Fruit fly (Drosophila melanogaster) whole organism, embryonic: ENCODE results near the gene Prx3.
A peak's percentile ranks its signal among the peaks of the same experiment; 100 is the strongest.

Experiments used
- Abd-B ChIP-seq: fragments of 200-800 bp; sonication (Bioruptor generic); optimal IDR thresholded peaks from 2 replicates; lab custom pipeline; 2018; ENCODE audit warnings: missing biosample characterization, mild to moderate bottlenecking, missing genetic modification characterization, moderate library complexity
- Atf-2 ChIP-seq: fragments of 200-800 bp; sonication (Bioruptor generic); optimal IDR thresholded peaks from 2 replicates; lab custom pipeline; 2016; ENCODE audit warnings: missing biosample characterization, missing genetic modification characterization
- CG10209 ChIP-seq: fragments of 200-800 bp; sonication (Bioruptor generic); optimal IDR thresholded peaks from 3 replicates; lab custom pipeline; 2017; ENCODE audit warnings: missing biosample characterization, mild to moderate bottlenecking, missing genetic modification characterization, missing genetic modification reagents
- CG10431 ChIP-seq: fragments of 200-800 bp; sonication (Bioruptor generic); optimal IDR thresholded peaks from 3 replicates; lab custom pipeline; 2018; ENCODE audit warnings: missing biosample characterization, mild to moderate bottlenecking, missing genetic modification characterization
- CG10959 ChIP-seq: fragments of 200-800 bp; sonication (Bioruptor generic); IDR thresholded peaks from 2 replicates; pipeline ENCODE4 v1.3.6; 2022; ENCODE audit warnings: missing biosample characterization, missing genetic modification characterization
- CG12219 ChIP-seq: fragments of 200-800 bp; sonication (Bioruptor generic); optimal IDR thresholded peaks from 3 replicates; lab custom pipeline; 2018; ENCODE audit warnings: missing biosample characterization, mild to moderate bottlenecking, missing genetic modification characterization
- CG13287 ChIP-seq: fragments of 200-800 bp; sonication (Bioruptor generic); IDR thresholded peaks from 2 replicates; pipeline ENCODE4 v1.3.6; 2022; ENCODE audit warnings: missing biosample characterization, missing genetic modification characterization; ENCODE audit not compliant: partially characterized antibody
- CG13424 ChIP-seq: fragments of 200-800 bp; sonication (Bioruptor generic); optimal IDR thresholded peaks from 2 replicates; lab custom pipeline; 2019; ENCODE audit warnings: missing biosample characterization, mild to moderate bottlenecking, missing genetic modification characterization, moderate library complexity
- CG13775 ChIP-seq: fragments of 200-800 bp; sonication (Bioruptor generic); optimal IDR thresholded peaks from 3 replicates; lab custom pipeline; 2017; ENCODE audit warnings: missing biosample characterization, mild to moderate bottlenecking, missing genetic modification characterization
- CG2202 ChIP-seq: fragments of 200-800 bp; sonication (Bioruptor generic); optimal IDR thresholded peaks from 2 replicates; lab custom pipeline; 2018; ENCODE audit warnings: missing biosample characterization, mild to moderate bottlenecking, missing genetic modification characterization
- CG2875 ChIP-seq: fragments of 200-800 bp; sonication (Bioruptor generic); optimal IDR thresholded peaks from 2 replicates; lab custom pipeline; 2017; ENCODE audit warnings: missing biosample characterization, mild to moderate bottlenecking, missing genetic modification characterization, missing genetic modification reagents
- CG31365 ChIP-seq: fragments of 200-800 bp; sonication (Bioruptor generic); optimal IDR thresholded peaks from 2 replicates; lab custom pipeline; 2018; ENCODE audit warnings: missing biosample characterization, mild to moderate bottlenecking, missing genetic modification characterization
- CG31441 ChIP-seq: fragments of 200-800 bp; sonication (Bioruptor generic); IDR thresholded peaks from 2 replicates; pipeline ENCODE4 v1.3.6; 2022; ENCODE audit warnings: missing biosample characterization, missing genetic modification characterization
- CG6254 ChIP-seq: fragments of 200-800 bp; sonication (Bioruptor generic); optimal IDR thresholded peaks from 3 replicates; lab custom pipeline; 2017; ENCODE audit warnings: mild to moderate bottlenecking, missing biosample characterization, missing genetic modification reagents, missing genetic modification characterization
- CG6689 ChIP-seq: fragments of 200-800 bp; sonication (Bioruptor generic); IDR thresholded peaks from 2 replicates; pipeline ENCODE4 v1.3.6; 2022; ENCODE audit warnings: missing biosample characterization, missing genetic modification characterization
- CG8281 ChIP-seq: fragments of 200-800 bp; sonication (Bioruptor generic); optimal IDR thresholded peaks from 2 replicates; lab custom pipeline; 2018; ENCODE audit warnings: missing biosample characterization, mild to moderate bottlenecking, missing genetic modification characterization, moderate library complexity
- CG8478 ChIP-seq: fragments of >200 bp; optimal IDR thresholded peaks from 2 replicates; lab custom pipeline; 2018
- Doc3 ChIP-seq: fragments of 200-800 bp; sonication (Bioruptor generic); IDR thresholded peaks from 3 replicates; pipeline ENCODE4 v1.3.6; 2022; ENCODE audit warnings: missing biosample characterization, missing genetic modification characterization; ENCODE audit not compliant: partially characterized antibody
- Elba2 ChIP-seq: fragments of 200-800 bp; sonication (Bioruptor generic); optimal IDR thresholded peaks from 3 replicates; lab custom pipeline; 2016; ENCODE audit warnings: missing biosample characterization, missing genetic modification characterization
- Fer1 ChIP-seq: fragments of 200-800 bp; sonication (Bioruptor generic); optimal IDR thresholded peaks from 2 replicates; lab custom pipeline; 2017; ENCODE audit warnings: missing biosample characterization, mild to moderate bottlenecking, missing genetic modification characterization
- HmgD ChIP-seq: fragments of 200-800 bp; sonication (Bioruptor generic); optimal IDR thresholded peaks from 3 replicates; lab custom pipeline; 2016; ENCODE audit warnings: missing biosample characterization, missing genetic modification characterization
- Hr51 ChIP-seq, 2 experiments: fragments of 200-800 bp; sonication (Bioruptor generic); optimal IDR thresholded peaks; 2 replicates in 1 of 2; 3 replicates in 1 of 2; lab custom pipeline; 2016 to 2018; ENCODE audit warnings: missing biosample characterization in 2 of 2, missing genetic modification characterization in 2 of 2, mild to moderate bottlenecking in 1 of 2, moderate library complexity in 1 of 2
- Lhr ChIP-seq: fragments of 200-800 bp; sonication (Bioruptor generic); optimal IDR thresholded peaks from 3 replicates; lab custom pipeline; 2017; ENCODE audit warnings: mild to moderate bottlenecking, missing biosample characterization, missing genetic modification reagents, missing genetic modification characterization
- Med ChIP-seq: fragments of 200-800 bp; sonication (Bioruptor generic); peaks from one replicate; lab custom pipeline; 2016; ENCODE audit warnings: missing biosample characterization, missing genetic modification characterization, mild to moderate bottlenecking, inconsistent platforms, moderate library complexity
- Meics ChIP-seq: fragments of 200-800 bp; sonication (Bioruptor generic); optimal IDR thresholded peaks from 2 replicates; lab custom pipeline; 2017; ENCODE audit warnings: missing biosample characterization, mild to moderate bottlenecking, missing genetic modification characterization
- Opbp ChIP-seq: fragments of 200-800 bp; sonication (Bioruptor generic); IDR thresholded peaks from 3 replicates; pipeline ENCODE4 v1.3.6; 2022; ENCODE audit warnings: missing biosample characterization, missing genetic modification characterization; ENCODE audit not compliant: partially characterized antibody
- Ptx1 ChIP-seq: fragments of 200-800 bp; sonication (Bioruptor generic); IDR thresholded peaks from 2 replicates; pipeline ENCODE4 v1.3.6; 2022; ENCODE audit warnings: missing biosample characterization, missing genetic modification characterization
- Ssrp ChIP-seq: fragments of 200-800 bp; sonication (Bioruptor generic); optimal IDR thresholded peaks from 2 replicates; lab custom pipeline; 2018; ENCODE audit warnings: missing biosample characterization, mild to moderate bottlenecking, missing genetic modification characterization, moderate library complexity
- ac ChIP-seq: fragments of 200-800 bp; sonication (Bioruptor generic); optimal IDR thresholded peaks from 3 replicates; lab custom pipeline; 2017; ENCODE audit warnings: missing biosample characterization, mild to moderate bottlenecking, missing genetic modification characterization
- bab2 ChIP-seq: fragments of 200-800 bp; sonication (Bioruptor generic); optimal IDR thresholded peaks from 2 replicates; lab custom pipeline; 2016; ENCODE audit warnings: missing biosample characterization, missing genetic modification characterization
- chn ChIP-seq: fragments of 200-800 bp; sonication (Bioruptor generic); optimal IDR thresholded peaks from 2 replicates; lab custom pipeline; 2016; ENCODE audit warnings: missing biosample characterization, missing genetic modification characterization
- dpn ChIP-seq, 2 experiments: fragments of 200-800 bp; sonication (Bioruptor generic); optimal IDR thresholded peaks; 3 replicates each; lab custom pipeline; 2016; ENCODE audit warnings: missing biosample characterization in 2 of 2, missing genetic modification characterization in 2 of 2
- ems ChIP-seq: fragments of 200-800 bp; sonication (Bioruptor generic); optimal IDR thresholded peaks from 3 replicates; lab custom pipeline; 2016; ENCODE audit warnings: missing biosample characterization, missing genetic modification characterization
- fd64A ChIP-seq: fragments of 200-800 bp; sonication (Bioruptor generic); optimal IDR thresholded peaks from 3 replicates; lab custom pipeline; 2018; ENCODE audit warnings: missing biosample characterization, mild to moderate bottlenecking, missing genetic modification characterization
- gfzf ChIP-seq: fragments of 200-800 bp; sonication (Bioruptor generic); optimal IDR thresholded peaks from 2 replicates; lab custom pipeline; 2016; ENCODE audit warnings: missing biosample characterization, mild to moderate bottlenecking, missing genetic modification characterization, moderate library complexity
- oc ChIP-seq: fragments of 200-800 bp; sonication (Bioruptor generic); optimal IDR thresholded peaks from 2 replicates; lab custom pipeline; 2018; ENCODE audit warnings: missing biosample characterization, mild to moderate bottlenecking, missing genetic modification characterization, moderate library complexity
- odd ChIP-seq: fragments of 200-800 bp; sonication (Bioruptor generic); optimal IDR thresholded peaks from 2 replicates; lab custom pipeline; 2017; ENCODE audit warnings: missing biosample characterization, mild to moderate bottlenecking, missing genetic modification characterization
- pros ChIP-seq: fragments of 200-800 bp; sonication (Bioruptor generic); optimal IDR thresholded peaks from 3 replicates; lab custom pipeline; 2019; ENCODE audit warnings: missing biosample characterization, mild to moderate bottlenecking, missing genetic modification characterization, moderate library complexity
- pum ChIP-seq: fragments of 200-800 bp; sonication (Bioruptor generic); optimal IDR thresholded peaks from 2 replicates; lab custom pipeline; 2016; ENCODE audit warnings: missing biosample characterization, missing genetic modification characterization
- tap ChIP-seq: fragments of 200-800 bp; optimal IDR thresholded peaks from 3 replicates; lab custom pipeline; 2019; ENCODE audit warnings: missing biosample characterization, mild to moderate bottlenecking, missing genetic modification characterization, moderate library complexity
- tin ChIP-seq: fragments of 200-800 bp; sonication (Bioruptor generic); optimal IDR thresholded peaks from 3 replicates; lab custom pipeline; 2016; ENCODE audit warnings: missing biosample characterization, missing genetic modification characterization
- tio ChIP-seq: fragments of 200-800 bp; sonication (Bioruptor generic); optimal IDR thresholded peaks from 2 replicates; lab custom pipeline; 2017; ENCODE audit warnings: missing biosample characterization, missing genetic modification characterization, inconsistent platforms
- tll ChIP-seq, 2 experiments: fragments of 200-800 bp in 1 of 2; fragments of >200 bp in 1 of 2; sonication (Bioruptor generic) in 1 of 2; optimal IDR thresholded peaks; 2 replicates each; lab custom pipeline; 2017 to 2019; ENCODE audit warnings: missing biosample characterization in 2 of 2, missing genetic modification characterization in 2 of 2, mild to moderate bottlenecking in 1 of 2, moderate library complexity in 1 of 2
- ttk ChIP-seq: fragments of 200-800 bp; sonication (Bioruptor generic); IDR thresholded peaks from 2 replicates; pipeline ENCODE4 v2.1.2; 2022; ENCODE audit warnings: missing biosample characterization, missing genetic modification characterization
- twi ChIP-seq: fragments of 200-800 bp; optimal IDR thresholded peaks from 2 replicates; lab custom pipeline; 2019; ENCODE audit warnings: missing biosample characterization, mild to moderate bottlenecking, missing genetic modification characterization, moderate library complexity
- vvl ChIP-seq: fragments of 200-800 bp; sonication (Bioruptor generic); IDR thresholded peaks from 2 replicates; pipeline ENCODE4 v1.3.6; 2022; ENCODE audit warnings: missing biosample characterization, missing genetic modification characterization
- wek ChIP-seq: fragments of 200-800 bp; sonication (Bioruptor generic); optimal IDR thresholded peaks from 3 replicates; lab custom pipeline; 2018; ENCODE audit warnings: missing biosample characterization, mild to moderate bottlenecking, missing genetic modification characterization, moderate library complexity
- zen ChIP-seq: fragments of 200-800 bp; sonication (Bioruptor generic); optimal IDR thresholded peaks from 3 replicates; lab custom pipeline; 2018; ENCODE audit warnings: missing biosample characterization, mild to moderate bottlenecking, missing genetic modification characterization, moderate library complexity
- zfh1 ChIP-seq: fragments of 200-800 bp; sonication (Bioruptor generic); IDR thresholded peaks from 3 replicates; pipeline ENCODE4 v1.3.6; 2022; ENCODE audit warnings: missing biosample characterization, missing genetic modification characterization

The Prx3 gene

DNA sequence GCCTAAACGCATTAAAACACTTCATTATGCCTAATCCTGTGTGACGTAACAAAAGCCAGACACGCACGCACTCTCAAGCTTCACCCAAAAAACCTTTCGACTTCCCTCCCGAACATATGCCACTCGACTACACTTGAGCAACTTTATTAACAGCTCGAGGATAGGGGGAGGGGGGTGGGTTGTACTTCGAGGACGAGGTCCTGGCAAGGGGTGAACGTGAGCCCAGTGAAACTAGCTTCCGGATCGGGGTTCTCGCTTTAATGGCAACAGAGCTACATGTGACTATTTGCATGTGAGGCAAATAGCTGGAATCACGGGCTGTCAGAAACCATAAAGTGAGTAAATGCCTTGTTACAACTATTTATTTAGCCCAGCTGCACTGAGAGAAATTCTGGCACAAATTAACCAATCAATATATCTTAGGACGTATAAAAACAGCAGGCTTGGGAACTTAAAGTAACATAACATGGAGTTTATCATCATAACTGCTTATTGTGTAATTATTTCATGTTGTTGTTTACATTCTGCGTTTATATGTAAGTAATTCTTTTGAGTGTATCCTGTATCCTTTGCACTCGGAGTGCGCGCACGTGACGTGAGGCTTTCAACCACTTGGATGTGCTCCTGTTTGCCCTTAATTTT is 4.6 kb upstream of the Prx3 start (continued):
- TF ChIP-seq CG10431 (GFP tag; lab: Kevin White, UChicago) = peak; percentile 8
- TF ChIP-seq Doc3 (GFP tag; lab: Robert Waterston, UW) = no peak
- TF ChIP-seq Fer1 = no peak
- peak; percentile 51 for TF ChIP-seq CG13424 (tag; lab: Kevin White, UChicago)
- no peak for TF ChIP-seq Meics
- TF ChIP-seq HmgD (GFP tag; lab: Kevin White, UChicago) = no peak
- peak; percentile 70 for TF ChIP-seq vvl (GFP tag; lab: Robert Waterston, UW)
- peak; percentile 57 for TF ChIP-seq bab2 (GFP tag; lab: Kevin White, UChicago)
- TF ChIP-seq odd (GFP tag; lab: Kevin White, UChicago) = no peak
- peak; percentile 52 for TF ChIP-seq tin
- no peak for TF ChIP-seq wek (GFP tag; lab: Kevin White, UChicago)
- peak; percentile 58 for TF ChIP-seq CG10959 (GFP tag; lab: Robert Waterston, UW)
- TF ChIP-seq Lhr = peak; percentile 49
- TF ChIP-seq Med = peak; percentile 90
- TF ChIP-seq CG6254 (GFP tag; lab: Kevin White, UChicago) = peak; percentile 62
- TF ChIP-seq twi (tag; lab: Kevin White, UChicago) = peak; percentile 39
- peak; percentile 90 for TF ChIP-seq pros (GFP tag; lab: Kevin White, UChicago)
- TF ChIP-seq CG6689 = peak; percentile 41; the same call in 1 of the 2 replicates
- TF ChIP-seq fd64A (GFP tag; lab: Kevin White, UChicago) = no peak
- peak; percentile 30 for TF ChIP-seq tap (tag; lab: Kevin White, UChicago)
- TF ChIP-seq ems (GFP tag; lab: Kevin White, UChicago) = peak; percentile 13
- TF ChIP-seq pum (GFP tag; lab: Kevin White, UChicago) = peak; percentile 33
- peak; percentile 50 for TF ChIP-seq CG13775 (GFP tag; lab: Kevin White, UChicago)
- no peak for TF ChIP-seq Abd-B (GFP tag; lab: Kevin White, UChicago)
- TF ChIP-seq CG31365 (tag; lab: Kevin White, UChicago) = peak; percentile 5
- TF ChIP-seq Ssrp (tag; lab: Kevin White, UChicago) = peak; percentile 64
- 0 out of 2 replicates have a peak, but pooled peaks have one; percentile 11 for TF ChIP-seq ttk (GFP tag; lab: Robert Waterston, UW)
- peak; percentile 49 for TF ChIP-seq Atf-2
- no peak for TF ChIP-seq CG8478
- TF ChIP-seq Ptx1 (GFP tag; lab: Robert Waterston, UW) = 0 out of 2 replicates have a peak, but pooled peaks have one; percentile 18
- TF ChIP-seq dpn (GFP tag; optimal IDR thresholded peaks at IDR 0.05; lab: Kevin White, UChicago) = peak; percentile 25 to 44
- no peak for TF ChIP-seq Opbp (GFP tag; lab: Robert Waterston, UW)
- TF ChIP-seq CG13287 (GFP tag; lab: Robert Waterston, UW) = no peak
- peak in 1 of 2 experiments; percentile 47 for TF ChIP-seq tll (GFP tag; optimal IDR thresholded peaks at IDR 0.05; lab: Kevin White, UChicago)
- TF ChIP-seq Hr51 (GFP tag; optimal IDR thresholded peaks at IDR 0.05; lab: Kevin White, UChicago) = no peak
- no peak for TF ChIP-seq gfzf
- peak; percentile 55 for TF ChIP-seq CG31441 (GFP tag; lab: Robert Waterston, UW)
- TF ChIP-seq tio (GFP tag; lab: Kevin White, UChicago) = peak; percentile 52
- TF ChIP-seq zfh1 (GFP tag; lab: Robert Waterston, UW) = peak; percentile 59; the same call in 1 of the 3 replicates
- peak; percentile 39 for TF ChIP-seq chn
- TF ChIP-seq oc (tag; lab: Kevin White, UChicago) = peak; percentile 19
- TF ChIP-seq CG10209 (GFP tag; lab: Kevin White, UChicago) = peak; percentile 42
- peak; percentile 67 for TF ChIP-seq zen (tag; lab: Kevin White, UChicago)
- no peak for TF ChIP-seq CG2875 (GFP tag; lab: Kevin White, UChicago)
- TF ChIP-seq CG12219 (GFP tag; lab: Kevin White, UChicago) = peak; percentile 59
- peak; percentile 1 for TF ChIP-seq CG8281 (tag; lab: Kevin White, UChicago)
- peak; percentile 27 for TF ChIP-seq ac (GFP tag; lab: Kevin White, UChicago)
- TF ChIP-seq Elba2 (GFP tag; lab: Kevin White, UChicago) = no peak
- peak; percentile 34 for TF ChIP-seq CG2202 (tag; lab: Kevin White, UChicago)
